Worm (Caenorhabditis elegans): ENCODE data around the gene dot-1.2.

The dot-1.2 gene

ce11 chrX:11857178-11857577 is 12.0 kb downstream of the dot-1.2 start, which contains the start of gene mes-1:
mes-1 (plus strand) TSS chrX:11857478.
- TF ChIP-seq tra-4 (tag; optimal IDR thresholded peaks at IDR 0.05) = no peak
- TF ChIP-seq tbx-11 (GFP tag; IDR thresholded peaks at IDR 0.05) = no peak
- no peak for TF ChIP-seq hnd-1 (tag; optimal IDR thresholded peaks at IDR 0.05)
- no peak for TF ChIP-seq aly-1 (tag; optimal IDR thresholded peaks at IDR 0.05)
- TF ChIP-seq hmbx-1 (tag; optimal IDR thresholded peaks at IDR 0.05) = no peak
- no peak for TF ChIP-seq ceh-36 (tag; optimal IDR thresholded peaks at IDR 0.05)
- no peak for TF ChIP-seq B0310.2 (tag; optimal IDR thresholded peaks at IDR 0.05)
- no peak for TF ChIP-seq ama-1 (optimal IDR thresholded peaks at IDR 0.05)
- TF ChIP-seq sea-1 (GFP tag; conservative IDR thresholded peaks at IDR 0.05) = no peak
- TF ChIP-seq pes-1 (GFP tag; IDR thresholded peaks at IDR 0.05) = no peak

DNA sequence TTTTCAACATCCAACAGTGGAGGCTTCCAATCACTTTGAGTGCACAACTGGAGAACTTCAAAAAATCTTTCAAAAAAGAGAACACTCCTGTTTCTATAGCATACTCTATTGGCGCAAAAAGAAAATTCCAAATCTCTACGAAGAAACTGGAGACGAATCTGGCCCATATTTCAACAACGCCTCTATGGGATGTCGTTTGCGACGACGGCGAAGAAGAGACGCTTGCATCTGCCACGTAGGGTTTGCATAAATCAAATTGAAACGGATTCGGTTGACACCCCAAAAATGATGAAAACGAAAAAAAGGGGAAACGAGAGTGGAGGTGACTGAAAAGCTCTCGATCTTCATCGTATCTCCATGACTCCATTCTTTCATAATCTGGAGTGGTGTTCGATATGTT is 12.9 kb downstream of the dot-1.2 start:
- TF ChIP-seq hnd-1 (tag; optimal IDR thresholded peaks at IDR 0.05) (no peak), tbx-11 (GFP tag; IDR thresholded peaks at IDR 0.05) (no peak), ceh-36 (tag; optimal IDR thresholded peaks at IDR 0.05) (no peak), ets-7 (tag; optimal IDR thresholded peaks at IDR 0.05) (no peak), hmg-4 (GFP tag; optimal IDR thresholded peaks at IDR 0.05) (no peak), sea-1 (GFP tag; conservative IDR thresholded peaks at IDR 0.05) (no peak), ama-1 (optimal IDR thresholded peaks at IDR 0.05) (no peak), B0310.2 (tag; optimal IDR thresholded peaks at IDR 0.05) (no peak), tbx-37 (GFP tag; conservative IDR thresholded peaks at IDR 0.05) (no peak), hmbx-1 (tag; optimal IDR thresholded peaks at IDR 0.05) (no peak), scrt-1 (GFP tag; IDR thresholded peaks at IDR 0.05) (no peak), ceh-13 (GFP tag; optimal IDR thresholded peaks at IDR 0.05) (no peak), flt-1 (GFP tag; IDR thresholded peaks at IDR 0.05) (no peak), tra-4 (tag; optimal IDR thresholded peaks at IDR 0.05) (no peak), aly-1 (tag; optimal IDR thresholded peaks at IDR 0.05) (no peak), pes-1 (GFP tag; IDR thresholded peaks at IDR 0.05) (no peak), F13C5.2 (tag; optimal IDR thresholded peaks at IDR 0.05) (no peak)

- TF ChIP-seq aly-1 (tag; optimal IDR thresholded peaks at IDR 0.05) (no peak), tra-4 (tag; optimal IDR thresholded peaks at IDR 0.05) (no peak)
Observed at ce11 chrX:11854903-11855302, 14.3 kb downstream of the dot-1.2 start, which contains the start of gene F54F7.8. F54F7.8 (minus strand) TSS chrX:11855003.

DNA sequence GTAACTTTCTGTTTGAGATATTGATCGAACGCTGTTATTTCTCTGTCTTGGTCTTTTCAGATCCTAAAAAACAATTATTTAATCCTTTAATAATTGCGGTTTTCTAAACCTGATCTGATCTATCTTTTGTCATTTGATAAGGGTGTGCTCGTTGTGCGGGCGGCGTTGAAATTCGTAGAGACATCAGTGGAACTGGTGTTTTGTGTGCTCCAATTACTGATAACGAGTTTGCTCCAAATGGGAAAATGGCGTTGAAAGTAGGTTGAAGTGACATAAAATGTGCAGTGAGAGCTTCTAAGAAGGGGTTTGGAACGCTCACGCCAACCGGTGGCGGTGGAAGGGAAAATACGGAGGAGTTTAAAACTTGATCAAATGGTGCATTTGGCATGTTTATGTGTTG is 14.7 kb downstream of the dot-1.2 start:
- TF ChIP-seq scrt-1 (GFP tag; IDR thresholded peaks at IDR 0.05) (no peak), F13C5.2 (tag; optimal IDR thresholded peaks at IDR 0.05) (no peak), aly-1 (tag; optimal IDR thresholded peaks at IDR 0.05) (no peak)

ce11 chrX:11852494-11852893 is 16.7 kb downstream of the dot-1.2 start, which contains the start of gene xtr-1:
xtr-1 (plus strand) TSS chrX:11852794.
- TF ChIP-seq hmg-4 (GFP tag; optimal IDR thresholded peaks at IDR 0.05) = no peak

DNA sequence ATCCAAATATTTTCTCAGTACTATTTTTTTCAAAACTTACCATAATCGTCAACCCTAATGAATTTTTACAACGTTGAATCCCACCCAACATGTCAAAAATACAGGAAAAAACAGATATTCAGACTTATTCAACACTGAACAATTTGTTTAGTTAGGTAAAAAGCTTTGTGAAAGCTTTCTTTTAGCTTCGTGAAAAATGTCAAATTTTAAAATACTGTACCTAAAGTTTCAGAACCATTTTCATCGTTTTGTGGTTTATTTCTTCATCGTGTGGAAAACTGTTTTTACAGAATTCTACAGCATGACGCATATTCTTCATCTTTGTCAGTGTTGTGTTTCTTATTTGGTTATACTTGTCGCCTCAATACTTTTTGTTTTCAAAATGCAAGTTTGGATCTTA is 18.6 kb downstream of the dot-1.2 start, which contains the start of gene F54F7.14:
TSS of gene F54F7.14 (plus strand) at position 301 of the 400 bp plus-strand sequence.
- TF ChIP-seq tbx-37 (GFP tag; conservative IDR thresholded peaks at IDR 0.05) (no peak), hmg-4 (GFP tag; optimal IDR thresholded peaks at IDR 0.05) (no peak), B0310.2 (tag; optimal IDR thresholded peaks at IDR 0.05) (no peak), tbx-11 (GFP tag; IDR thresholded peaks at IDR 0.05) (no peak), scrt-1 (GFP tag; IDR thresholded peaks at IDR 0.05) (no peak), flt-1 (GFP tag; IDR thresholded peaks at IDR 0.05) (no peak), tra-4 (tag; optimal IDR thresholded peaks at IDR 0.05) (no peak), ets-7 (tag; optimal IDR thresholded peaks at IDR 0.05) (no peak), pes-1 (GFP tag; IDR thresholded peaks at IDR 0.05) (no peak), hmbx-1 (tag; optimal IDR thresholded peaks at IDR 0.05) (no peak), F13C5.2 (tag; optimal IDR thresholded peaks at IDR 0.05) (no peak), ceh-36 (tag; optimal IDR thresholded peaks at IDR 0.05) (no peak), ceh-13 (GFP tag; optimal IDR thresholded peaks at IDR 0.05) (no peak), hnd-1 (tag; optimal IDR thresholded peaks at IDR 0.05) (no peak), aly-1 (tag; optimal IDR thresholded peaks at IDR 0.05) (no peak), sea-1 (GFP tag; conservative IDR thresholded peaks at IDR 0.05) (no peak), ama-1 (optimal IDR thresholded peaks at IDR 0.05) (no peak)

ce11 chrX:11850082-11850481 is 19.1 kb downstream of the dot-1.2 start, which contains the start of gene F54F7.3:
F54F7.3 (minus strand) TSS chrX:11850182.
- TF ChIP-seq ceh-36 (tag; optimal IDR thresholded peaks at IDR 0.05) = no peak
- no peak for TF ChIP-seq ets-7 (tag; optimal IDR thresholded peaks at IDR 0.05)
- no peak for TF ChIP-seq hmg-4 (GFP tag; optimal IDR thresholded peaks at IDR 0.05)
- no peak for TF ChIP-seq aly-1 (tag; optimal IDR thresholded peaks at IDR 0.05)
- TF ChIP-seq tra-4 (tag; optimal IDR thresholded peaks at IDR 0.05) = no peak
- TF ChIP-seq flt-1 (GFP tag; IDR thresholded peaks at IDR 0.05) = no peak
- no peak for TF ChIP-seq tbx-11 (GFP tag; IDR thresholded peaks at IDR 0.05)
- no peak for TF ChIP-seq pes-1 (GFP tag; IDR thresholded peaks at IDR 0.05)
- TF ChIP-seq ceh-13 (GFP tag; optimal IDR thresholded peaks at IDR 0.05) = no peak
- no peak for TF ChIP-seq sea-1 (GFP tag; conservative IDR thresholded peaks at IDR 0.05)
- TF ChIP-seq B0310.2 (tag; optimal IDR thresholded peaks at IDR 0.05) = no peak
- TF ChIP-seq tbx-37 (GFP tag; conservative IDR thresholded peaks at IDR 0.05) = no peak

DNA sequence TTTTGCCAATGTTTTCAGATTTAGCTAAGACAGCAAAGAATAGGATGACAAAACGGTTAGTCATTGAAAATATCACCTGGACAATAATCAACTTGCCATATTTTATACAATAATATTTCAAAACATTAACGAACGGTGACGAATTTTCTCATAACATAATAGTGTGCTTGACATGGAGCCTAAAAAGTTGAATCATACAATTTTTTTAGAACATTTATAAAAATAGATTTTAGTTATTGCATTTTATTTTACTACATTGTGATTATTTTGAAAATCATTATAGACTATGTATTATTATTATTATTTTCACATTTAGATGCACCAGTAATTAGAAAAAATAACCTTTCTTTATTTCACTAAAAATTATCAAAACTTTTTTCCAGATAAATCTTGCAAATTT is 20.5 kb downstream of the dot-1.2 start, which contains the start of gene F54F7.9:
TSS of gene F54F7.9 (minus strand) at position 101 of the 400 bp plus-strand sequence.
- TF ChIP-seq hmbx-1 (tag; optimal IDR thresholded peaks at IDR 0.05) (no peak), tbx-37 (GFP tag; conservative IDR thresholded peaks at IDR 0.05) (no peak), ceh-36 (tag; optimal IDR thresholded peaks at IDR 0.05) (no peak), B0310.2 (tag; optimal IDR thresholded peaks at IDR 0.05) (no peak), flt-1 (GFP tag; IDR thresholded peaks at IDR 0.05) (no peak), F13C5.2 (tag; optimal IDR thresholded peaks at IDR 0.05) (no peak), tbx-11 (GFP tag; IDR thresholded peaks at IDR 0.05) (no peak), aly-1 (tag; optimal IDR thresholded peaks at IDR 0.05) (no peak), pes-1 (GFP tag; IDR thresholded peaks at IDR 0.05) (no peak), ceh-13 (GFP tag; optimal IDR thresholded peaks at IDR 0.05) (no peak), ets-7 (tag; optimal IDR thresholded peaks at IDR 0.05) (no peak), sea-1 (GFP tag; conservative IDR thresholded peaks at IDR 0.05) (no peak), scrt-1 (GFP tag; IDR thresholded peaks at IDR 0.05) (no peak), hnd-1 (tag; optimal IDR thresholded peaks at IDR 0.05) (no peak), ama-1 (optimal IDR thresholded peaks at IDR 0.05) (no peak), hmg-4 (GFP tag; optimal IDR thresholded peaks at IDR 0.05) (no peak), tra-4 (tag; optimal IDR thresholded peaks at IDR 0.05) (no peak)

All from whole organism, early embryonic.